Fruit fly (Drosophila melanogaster) S2 (cell line): ENCODE results near the gene Obp83b.

ENCODE experiments used
- CG8478 ChIP-seq: fragments of >200 bp; optimal IDR thresholded peaks from 2 replicates; lab custom pipeline; 2018
- CTCF ChIP-seq, 2 experiments: fragments of >200 bp; optimal IDR thresholded peaks; 2 replicates each; lab custom pipeline; 2018

Gene Obp83b

DNA sequence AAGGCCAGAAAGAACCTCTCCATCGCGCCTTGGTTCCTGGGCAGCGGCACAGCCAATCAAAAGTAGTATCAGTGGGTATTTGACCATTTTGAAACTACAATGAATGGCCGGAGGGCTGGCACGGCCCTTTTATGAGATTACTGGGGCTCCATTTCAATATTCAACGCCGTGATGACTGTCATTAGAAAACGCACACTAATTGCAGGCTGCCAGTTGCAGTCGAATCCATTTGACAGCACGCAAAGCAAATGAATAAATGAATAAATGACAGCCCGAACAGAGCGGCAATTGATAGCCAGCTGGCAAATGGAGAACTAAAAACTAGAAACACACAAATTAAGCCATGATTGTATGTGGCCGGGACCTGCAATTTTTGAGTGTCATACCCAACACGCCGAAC is at the start of gene Obp83b:
Gene Obp83b (minus strand): TSS at position 101 of the 400 bp plus-strand sequence.
- no peak for TF ChIP-seq CG8478
- no peak for TF ChIP-seq CTCF (optimal IDR thresholded peaks at IDR 0.05; lab: Kevin White, UChicago)

DNA sequence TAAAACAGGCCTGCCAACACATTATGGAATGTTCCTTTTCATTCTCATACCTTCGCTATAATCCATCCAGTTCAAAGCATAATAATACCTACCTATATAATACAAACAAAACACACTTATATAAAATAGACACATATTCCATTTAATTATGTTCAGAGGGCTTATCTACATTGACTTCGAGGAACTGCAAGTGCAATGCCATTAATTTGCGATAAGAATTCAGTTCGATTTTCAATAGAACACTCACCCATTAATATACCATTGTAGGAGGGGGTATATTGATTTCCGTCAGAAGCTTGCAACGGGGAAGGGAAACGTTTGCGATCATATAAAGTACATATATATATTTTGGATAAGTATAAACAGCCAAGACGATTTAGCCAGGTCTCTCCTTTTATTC is 48.6 kb upstream of the Obp83b start:
- TF ChIP-seq CG8478 = no peak
- no peak for TF ChIP-seq CTCF (optimal IDR thresholded peaks at IDR 0.05; lab: Kevin White, UChicago)

DNA sequence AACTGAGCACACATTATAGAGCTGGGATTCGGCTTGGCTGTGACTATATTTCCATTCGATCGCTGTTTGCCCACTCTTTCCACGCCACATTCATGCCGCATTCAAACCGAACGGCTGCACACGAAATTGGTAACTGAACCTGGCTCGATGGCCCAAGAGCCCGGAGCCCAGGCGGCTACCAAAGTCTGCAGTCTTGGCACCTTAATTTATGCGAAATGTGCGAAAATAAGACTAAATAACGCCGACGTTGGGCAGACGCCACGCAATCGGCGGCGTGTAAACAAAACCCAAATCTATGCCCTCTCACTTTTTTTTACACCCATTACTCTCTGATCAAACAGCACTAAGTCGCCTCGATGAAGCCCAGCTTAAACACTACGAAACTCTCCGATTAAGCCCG is 35.2 kb upstream of the Obp83b start, which contains the start of gene CG10280:
Gene CG10280 (minus strand): TSS at position 101 of the 400 bp plus-strand sequence.
- TF ChIP-seq CG8478 (no peak), CTCF (optimal IDR thresholded peaks at IDR 0.05; lab: Kevin White, UChicago) (no peak)

DNA sequence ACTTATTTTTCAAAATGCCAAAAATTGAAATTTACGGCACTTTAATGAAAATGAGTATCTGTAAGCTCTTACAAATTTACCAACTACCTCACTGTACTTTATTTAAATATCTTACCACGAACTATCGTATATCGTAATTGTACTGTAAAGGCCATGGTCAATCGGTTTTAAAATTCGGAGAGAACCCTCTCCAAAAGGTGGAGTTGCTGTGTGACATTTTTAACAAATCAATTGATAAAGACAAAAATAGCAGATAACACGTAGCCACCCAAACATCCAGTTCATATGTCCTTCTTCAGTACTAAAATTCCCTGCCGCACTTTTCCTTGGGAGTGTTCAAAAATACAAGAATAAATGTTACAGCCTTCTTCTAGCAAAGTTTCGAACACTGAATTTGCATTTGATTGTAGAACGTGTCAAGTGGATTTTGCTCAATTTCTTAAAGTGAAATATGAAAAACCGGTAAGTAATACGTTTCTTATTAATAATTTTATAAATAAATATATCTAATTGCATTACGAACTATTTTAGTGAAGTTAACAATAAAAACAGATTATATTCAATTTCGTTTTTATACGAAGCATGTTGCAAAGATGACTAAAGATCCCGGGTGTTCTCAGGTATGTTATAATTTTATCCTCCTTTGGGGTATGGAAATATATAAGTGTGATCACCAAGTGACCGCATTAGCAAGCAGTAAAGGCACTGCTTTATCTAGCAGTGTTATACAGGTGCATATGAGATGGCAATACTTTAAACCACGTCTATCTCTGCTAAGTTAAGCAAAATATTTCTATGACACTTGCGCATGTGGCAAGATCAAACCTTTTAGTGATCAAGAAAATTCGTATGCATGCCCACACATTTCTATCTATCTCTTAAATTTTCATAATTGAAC is 33.1 kb upstream of the Obp83b start:
- no peak for TF ChIP-seq CG8478
- peak; percentile 79 to 83 for TF ChIP-seq CTCF (optimal IDR thresholded peaks at IDR 0.05; lab: Kevin White, UChicago)

DNA sequence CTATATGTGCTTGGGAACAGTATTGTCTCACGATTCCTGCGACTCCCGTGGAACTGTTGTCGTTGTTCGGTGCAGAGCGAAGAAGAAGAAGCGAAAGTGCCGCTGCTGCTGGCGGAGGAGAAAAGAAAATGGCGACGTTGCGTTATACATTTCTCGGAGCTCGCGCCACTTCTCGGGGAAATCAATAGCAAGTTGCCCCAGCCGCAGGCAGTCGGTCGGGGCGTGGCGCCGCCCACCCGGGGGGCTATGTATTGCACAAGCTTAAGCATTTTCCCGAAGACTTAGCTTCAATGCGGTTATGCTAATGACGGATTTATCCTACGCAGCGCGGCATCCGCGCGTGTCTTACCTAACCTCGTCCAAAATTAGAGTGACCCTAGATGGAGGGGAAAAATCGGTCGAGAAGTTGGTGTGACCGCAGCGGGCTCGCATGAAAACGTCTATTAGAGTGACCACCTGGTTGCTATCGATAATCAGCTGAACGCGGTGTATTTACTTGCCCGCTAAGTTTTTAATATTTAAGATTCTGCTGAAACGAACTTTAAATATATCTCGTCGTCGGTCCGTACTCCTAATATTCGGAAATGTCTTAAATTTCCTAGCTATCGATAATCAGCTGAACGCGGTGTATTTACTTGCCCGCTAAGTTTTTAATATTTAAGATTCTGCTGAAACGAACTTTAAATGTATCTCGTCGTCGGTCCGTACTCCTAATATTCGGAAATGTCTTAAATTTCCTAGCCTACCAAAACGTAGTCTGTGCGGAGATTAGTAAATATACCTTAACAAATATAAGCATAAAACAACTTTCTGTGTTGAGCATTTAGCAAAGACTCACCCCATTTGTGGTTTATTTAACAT is 31.8 kb upstream of the Obp83b start, which contains the start of gene Rm62:
Gene Rm62 (minus strand): TSS at position 378 of the 861 bp plus-strand sequence.
- no peak for TF ChIP-seq CG8478
- peak in 1 of 2 experiments; percentile 23 for TF ChIP-seq CTCF (optimal IDR thresholded peaks at IDR 0.05; lab: Kevin White, UChicago)

DNA sequence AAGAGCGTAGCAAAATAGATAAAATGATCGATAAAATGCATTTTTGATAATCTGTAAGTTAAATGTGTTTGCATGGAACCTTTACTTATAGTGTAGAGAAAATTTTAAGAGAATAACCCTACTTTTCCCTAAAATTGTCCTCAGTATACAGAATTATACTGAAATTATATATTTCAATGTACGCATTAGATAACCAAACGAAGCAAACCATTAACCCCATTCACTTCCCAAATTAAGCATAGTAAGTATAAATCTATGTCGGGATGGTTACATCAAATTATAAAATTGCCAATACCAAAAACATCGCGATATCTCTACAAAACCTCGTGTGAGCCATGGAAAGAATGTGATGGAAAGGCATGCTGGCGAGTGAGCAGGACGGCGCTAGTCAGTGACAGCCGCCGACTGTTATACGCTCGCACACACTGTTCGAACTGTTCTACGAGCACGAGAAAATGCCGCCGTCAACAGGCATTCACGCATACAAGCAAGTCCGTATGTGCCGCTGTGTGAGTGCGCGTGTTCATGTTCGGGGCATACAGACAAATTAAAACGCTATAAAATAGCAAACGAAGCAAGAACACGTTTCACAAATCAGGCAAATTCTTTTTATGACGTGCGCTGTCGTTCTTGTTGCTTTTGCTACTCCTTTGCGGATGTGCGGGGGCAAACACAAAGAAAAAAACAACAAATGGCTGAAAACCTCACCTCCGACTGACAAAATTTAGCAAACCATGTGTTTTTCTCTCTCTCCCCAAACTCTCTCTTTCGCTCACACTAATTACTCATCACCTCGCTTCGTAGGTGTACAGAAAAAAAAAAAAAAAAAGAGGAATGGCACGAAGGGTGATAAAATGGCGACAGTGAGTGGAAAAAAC is 30.7 kb upstream of the Obp83b start:
- no peak for TF ChIP-seq CG8478
- TF ChIP-seq CTCF (optimal IDR thresholded peaks at IDR 0.05; lab: Kevin White, UChicago) = no peak

DNA sequence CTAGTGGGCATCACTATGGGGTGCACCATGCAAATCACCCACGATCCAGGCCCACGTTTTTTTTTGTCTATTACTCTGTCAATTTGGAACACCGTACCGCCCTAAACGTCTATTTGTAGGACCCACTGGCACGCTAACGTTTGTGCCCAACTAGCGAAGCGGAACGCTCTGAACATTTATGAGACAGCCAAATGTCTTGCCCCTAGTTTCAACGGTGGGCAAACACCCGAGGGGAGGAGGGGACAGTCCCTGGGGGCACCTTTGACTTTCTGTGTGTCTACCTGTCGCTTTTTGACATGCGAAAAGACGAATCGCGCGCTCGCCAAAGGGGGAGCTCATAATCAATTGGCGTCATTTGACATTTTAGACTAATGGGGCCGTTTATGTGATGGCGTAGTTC is 30.0 kb upstream of the Obp83b start:
- TF ChIP-seq CG8478 (no peak), CTCF (optimal IDR thresholded peaks at IDR 0.05; lab: Kevin White, UChicago) (no peak)

DNA sequence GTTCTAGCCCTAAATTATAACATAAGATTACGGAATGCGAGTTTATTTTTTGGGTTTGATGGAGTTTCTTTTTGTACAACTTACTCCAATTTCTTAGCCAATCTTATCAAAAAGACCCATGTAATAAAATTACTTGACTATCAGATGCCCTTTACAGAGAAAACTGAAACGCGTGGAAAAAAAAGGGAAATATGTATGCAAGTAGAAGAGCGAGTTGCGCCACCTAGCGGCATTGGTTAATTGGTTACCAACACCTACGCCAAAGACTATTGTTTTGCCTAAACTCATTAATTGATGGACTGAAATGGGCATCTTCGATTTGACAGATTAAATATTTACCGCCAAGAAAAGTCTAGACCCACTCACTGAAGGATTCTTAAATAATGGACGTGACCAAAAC is 22.2 kb upstream of the Obp83b start:
- peak; percentile 59 to 68 for TF ChIP-seq CTCF (optimal IDR thresholded peaks at IDR 0.05; lab: Kevin White, UChicago)
- TF ChIP-seq CG8478 = no peak

DNA sequence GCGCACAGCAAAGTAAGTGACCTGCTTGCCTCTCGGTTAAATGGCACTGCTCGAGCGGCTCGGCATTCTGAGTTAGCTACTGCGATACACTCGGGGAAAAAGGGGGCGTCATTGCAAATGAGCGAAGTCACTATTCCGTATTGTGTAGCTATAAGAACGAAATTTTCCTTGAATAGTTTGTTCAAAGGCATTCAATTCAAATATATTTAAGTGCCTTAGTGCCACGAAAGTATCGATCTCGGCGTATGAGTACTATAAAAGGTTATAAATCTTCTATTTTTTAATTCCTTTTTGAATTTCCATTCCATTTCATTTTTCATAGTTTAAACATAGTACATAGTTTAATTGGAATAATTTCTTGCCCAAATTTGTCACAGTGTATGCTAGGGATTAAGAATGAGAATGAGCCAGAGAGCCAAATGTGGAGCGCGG is 21.6 kb upstream of the Obp83b start:
- TF ChIP-seq CG8478 (no peak), CTCF (optimal IDR thresholded peaks at IDR 0.05; lab: Kevin White, UChicago) (no peak)

DNA sequence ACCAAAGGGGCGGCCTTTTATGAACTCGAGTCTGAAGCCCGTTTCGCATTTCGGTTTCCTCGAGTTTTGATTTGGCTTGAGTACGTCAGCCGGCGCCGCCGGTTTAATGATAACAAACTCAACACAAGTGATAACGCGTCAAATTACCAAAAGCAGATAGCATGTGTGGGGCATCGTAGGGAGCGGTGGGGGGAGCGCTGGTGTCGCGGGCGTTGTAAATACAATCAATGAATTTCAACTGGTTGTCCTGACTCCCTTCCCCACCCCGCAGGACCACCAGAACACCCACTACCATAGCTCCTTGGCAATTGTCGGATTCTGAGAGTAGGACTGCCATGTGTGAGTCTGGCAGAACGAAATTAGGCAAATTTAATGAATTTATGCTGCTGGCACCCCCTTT is 21.2 kb upstream of the Obp83b start:
- TF ChIP-seq CG8478 = no peak

DNA sequence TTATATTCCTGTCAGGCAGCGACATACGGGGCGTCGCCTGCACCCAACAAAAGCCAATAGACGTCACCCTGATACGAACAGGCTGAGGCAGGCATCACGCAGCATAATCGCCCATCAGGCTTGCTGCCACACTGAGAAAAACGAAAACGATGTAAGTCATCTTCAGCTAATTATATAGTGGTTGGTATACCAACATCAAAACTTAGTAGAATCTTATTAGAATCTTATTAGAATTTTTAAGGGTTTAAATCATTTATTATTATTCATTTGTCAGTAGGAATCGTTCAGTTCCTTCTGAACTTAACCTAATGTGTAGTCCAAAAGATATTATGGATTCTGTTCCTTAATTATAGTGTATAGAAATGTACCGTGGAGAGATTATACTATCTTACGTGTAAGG is 18.8 kb upstream of the Obp83b start:
- TF ChIP-seq CTCF (optimal IDR thresholded peaks at IDR 0.05; lab: Kevin White, UChicago) (no peak), CG8478 (no peak)

DNA sequence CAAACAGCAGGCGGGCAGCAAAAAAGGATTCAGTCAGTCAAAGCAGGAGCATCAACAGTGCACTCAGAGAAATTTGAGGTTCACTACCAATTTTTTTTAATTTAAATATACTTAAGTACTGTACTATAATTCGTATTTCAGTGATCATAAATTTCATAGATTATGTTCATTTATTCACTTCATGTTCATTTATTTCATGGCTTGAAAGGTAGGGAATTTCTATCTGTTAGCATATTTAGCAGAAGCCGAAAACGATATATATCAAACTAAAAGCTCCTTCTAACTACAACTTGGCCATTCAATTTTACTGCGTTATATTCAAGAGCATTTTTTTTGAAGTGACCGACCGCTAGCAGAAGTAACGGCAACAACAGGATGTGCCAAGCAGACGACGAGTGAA is 17.2 kb upstream of the Obp83b start:
- TF ChIP-seq CTCF (optimal IDR thresholded peaks at IDR 0.05; lab: Kevin White, UChicago) = no peak
- no peak for TF ChIP-seq CG8478

DNA sequence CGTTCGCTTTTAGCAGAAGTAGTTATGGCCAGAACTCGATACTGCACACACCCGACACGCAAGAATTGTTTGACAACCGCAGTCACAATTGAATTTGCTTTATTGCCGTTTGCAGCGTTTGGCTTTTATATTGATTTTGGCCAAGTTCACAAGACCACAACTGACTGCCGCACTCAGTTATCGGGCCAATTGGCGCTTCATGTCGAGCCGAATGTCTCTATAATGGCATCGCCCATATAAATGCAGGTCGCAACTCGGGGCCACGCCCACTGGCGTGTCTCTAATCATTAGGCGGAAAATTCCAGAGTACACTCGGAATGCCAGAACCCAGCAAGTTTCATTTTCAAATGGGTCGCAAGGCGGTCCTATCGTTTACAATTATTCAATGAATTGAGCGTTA is 1.5 kb downstream of the Obp83b start, which contains the start of gene Obp83a:
Gene Obp83a (minus strand): TSS at position 101 of the 400 bp plus-strand sequence.
- no peak for TF ChIP-seq CTCF (optimal IDR thresholded peaks at IDR 0.05; lab: Kevin White, UChicago)
- no peak for TF ChIP-seq CG8478

DNA sequence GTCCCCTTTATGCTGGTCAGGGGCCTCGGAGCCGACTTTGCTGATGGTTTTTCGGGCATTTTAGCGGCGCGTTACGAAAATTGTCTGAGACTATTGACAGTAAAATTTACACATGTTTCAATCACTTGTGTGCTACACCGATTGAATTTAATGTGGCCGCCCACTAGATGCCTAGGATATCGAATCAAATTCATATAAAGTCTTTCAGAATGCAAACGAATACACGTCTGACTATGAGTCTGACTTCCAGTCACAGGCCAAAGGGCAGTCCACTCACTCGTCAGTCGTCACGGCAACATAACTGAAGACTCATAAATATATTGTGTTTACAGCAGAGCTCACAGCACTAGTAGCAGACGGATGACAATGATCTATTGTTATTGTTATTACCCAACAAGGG is 15.7 kb downstream of the Obp83b start, which contains the start of gene CG11373:
Gene CG11373 (minus strand): TSS at position 101 of the 400 bp plus-strand sequence.
- TF ChIP-seq CTCF (optimal IDR thresholded peaks at IDR 0.05; lab: Kevin White, UChicago) (no peak), CG8478 (no peak)

DNA sequence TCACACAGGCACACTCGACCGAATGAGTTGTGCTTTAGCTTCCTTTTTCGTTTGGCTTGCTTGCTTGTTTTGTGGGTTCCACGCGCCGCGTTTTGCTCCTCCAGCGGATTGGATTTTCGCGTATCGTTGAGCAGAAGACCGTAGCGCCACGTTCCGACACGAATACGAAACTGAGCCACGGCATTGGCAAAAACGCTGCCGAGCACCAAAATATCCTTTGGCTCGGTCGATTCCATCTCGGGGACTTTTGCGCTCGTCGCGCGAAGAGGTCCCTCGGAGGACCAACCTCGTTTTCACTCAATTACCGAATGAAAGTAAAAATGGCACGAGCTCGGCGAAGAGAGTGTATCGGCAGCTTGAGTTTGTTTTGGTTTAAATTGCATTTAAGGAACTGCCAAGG is 17.2 kb downstream of the Obp83b start, which contains the start of gene side-III:
Gene side-III (minus strand): TSS at position 174 of the 400 bp plus-strand sequence.
- no peak for TF ChIP-seq CTCF (optimal IDR thresholded peaks at IDR 0.05; lab: Kevin White, UChicago)
- no peak for TF ChIP-seq CG8478
